Fruit fly (Drosophila melanogaster) whole organism, embryonic: ENCODE data around the gene SrpRbeta.

Source experiments
- Bgb ChIP-seq: fragments of 200-800 bp; sonication (Bioruptor generic); IDR thresholded peaks from 2 replicates; pipeline ENCODE4 v1.3.6; 2022; ENCODE audit warnings: missing biosample characterization, missing genetic modification characterization; ENCODE audit not compliant: partially characterized antibody
- CG17361 ChIP-seq: fragments of 200-800 bp; sonication (Bioruptor generic); IDR thresholded peaks from 3 replicates; pipeline ENCODE4 v1.3.6; 2022; ENCODE audit warnings: missing biosample characterization, missing genetic modification characterization
- CG2129 ChIP-seq: fragments of 200-800 bp; sonication (Bioruptor generic); IDR thresholded peaks from 2 replicates; pipeline ENCODE4 v1.3.6; 2022; ENCODE audit warnings: missing biosample characterization, missing genetic modification characterization; ENCODE audit not compliant: partially characterized antibody
- CG9437 ChIP-seq: fragments of 200-800 bp; sonication (Bioruptor generic); optimal IDR thresholded peaks from 2 replicates; lab custom pipeline; 2018; ENCODE audit warnings: missing biosample characterization, mild to moderate bottlenecking, missing genetic modification characterization
- caup ChIP-seq: fragments of 200-800 bp; sonication (Bioruptor generic); optimal IDR thresholded peaks from 3 replicates; lab custom pipeline; 2017; ENCODE audit warnings: missing biosample characterization, mild to moderate bottlenecking, missing genetic modification characterization, moderate library complexity; ENCODE audit not compliant: severe bottlenecking
- chn ChIP-seq: fragments of 200-800 bp; sonication (Bioruptor generic); optimal IDR thresholded peaks from 2 replicates; lab custom pipeline; 2016; ENCODE audit warnings: missing biosample characterization, missing genetic modification characterization
- row ChIP-seq: fragments of 200-800 bp; sonication (Bioruptor generic); IDR thresholded peaks from 3 replicates; pipeline ENCODE4 v1.3.6; 2022; ENCODE audit warnings: missing biosample characterization, missing genetic modification characterization

- TF ChIP-seq chn (GFP tag; lab: Kevin White, UChicago) (no peak), CG9437 (GFP tag; lab: Kevin White, UChicago) (no peak), row (GFP tag; lab: Robert Waterston, UW) (no peak), caup (GFP tag; lab: Kevin White, UChicago) (no peak), Bgb (GFP tag; lab: Robert Waterston, UW) (no peak), CG17361 (GFP tag; lab: Robert Waterston, UW) (no peak), CG2129 (GFP tag; lab: Robert Waterston, UW) (no peak)
These were observed 6.4 kb upstream of the SrpRbeta start, which contains the start of gene Cp18 for dm6 chr3L:8726317-8726841.
